Worm (Caenorhabditis elegans) whole organism, early embryonic: Measurements from ENCODE around the gene frpr-3.

Source experiments
- B0310.2 ChIP-seq: sonication (generic microtip); optimal IDR thresholded peaks from 2 replicates; lab custom pipeline; 2016; ENCODE audit warnings: mild to moderate bottlenecking, missing genetic modification characterization, missing compliant biosample characterization
- F13C5.2 ChIP-seq: sonication (generic microtip); optimal IDR thresholded peaks from 2 replicates; lab custom pipeline; 2017; ENCODE audit warnings: mild to moderate bottlenecking, missing genetic modification characterization, inconsistent platforms, missing compliant biosample characterization
- aly-1 ChIP-seq: sonication (generic microtip); optimal IDR thresholded peaks from 2 replicates; lab custom pipeline; 2016; ENCODE audit warnings: missing genetic modification characterization, missing compliant biosample characterization
- ama-1 ChIP-seq: fragments of 150-350 bp; optimal IDR thresholded peaks from 2 replicates; lab custom pipeline; 2014
- ceh-13 ChIP-seq: fragments of 200-800 bp; sonication (Bioruptor generic); optimal IDR thresholded peaks from 2 replicates; lab custom pipeline; 2018; ENCODE audit warnings: mild to moderate bottlenecking, missing genetic modification characterization, missing compliant biosample characterization
- ceh-36 ChIP-seq: sonication (generic microtip); optimal IDR thresholded peaks from 2 replicates; lab custom pipeline; 2016; ENCODE audit warnings: missing genetic modification characterization, inconsistent platforms, missing compliant biosample characterization
- ets-7 ChIP-seq: sonication (generic microtip); optimal IDR thresholded peaks from 2 replicates; lab custom pipeline; 2016; ENCODE audit warnings: missing genotype, missing genetic modification characterization, missing compliant biosample characterization
- flt-1 ChIP-seq: fragments of 200-800 bp; sonication (Bioruptor generic); IDR thresholded peaks from 2 replicates; pipeline ENCODE4 v1.3.6; 2022; ENCODE audit warnings: missing genetic modification characterization, missing compliant biosample characterization
- hmbx-1 ChIP-seq: sonication (generic microtip); optimal IDR thresholded peaks from 2 replicates; lab custom pipeline; 2016; ENCODE audit warnings: mild to moderate bottlenecking, missing genetic modification characterization, missing compliant biosample characterization
- pes-1 ChIP-seq: fragments of 200-800 bp; sonication (Bioruptor generic); IDR thresholded peaks from 2 replicates; pipeline ENCODE4 v1.3.6; 2022; ENCODE audit warnings: missing genetic modification reagents, missing genetic modification characterization, missing compliant biosample characterization
- scrt-1 ChIP-seq: fragments of 200-800 bp; sonication (Bioruptor generic); IDR thresholded peaks from 2 replicates; pipeline ENCODE4 v1.3.6; 2022; ENCODE audit warnings: missing genetic modification characterization, missing compliant biosample characterization
- tbx-11 ChIP-seq: fragments of 200-800 bp; sonication (Bioruptor generic); IDR thresholded peaks from 2 replicates; pipeline ENCODE4 v1.3.6; 2022; ENCODE audit warnings: missing genetic modification characterization, missing compliant biosample characterization
- tbx-37 ChIP-seq: fragments of 200-800 bp; sonication (Bioruptor generic); conservative IDR thresholded peaks from 2 replicates; pipeline ENCODE4 v1.3.6; 2022; ENCODE audit warnings: missing genetic modification reagents, missing genetic modification characterization, missing compliant biosample characterization
- tra-4 ChIP-seq: sonication (generic microtip); optimal IDR thresholded peaks from 2 replicates; lab custom pipeline; 2017; ENCODE audit warnings: missing genetic modification characterization, missing compliant biosample characterization

ce11 chrV:7810591-7810990 is 39.5 kb downstream of the frpr-3 start:
- TF ChIP-seq ets-7 (tag; lab: Kevin White, UChicago) (no peak), ama-1 (no peak), ceh-13 (no peak), tbx-37 (GFP tag; lab: Robert Waterston, UW) (no peak), tbx-11 (GFP tag; lab: Robert Waterston, UW) (no peak), ceh-36 (tag; lab: Kevin White, UChicago) (no peak), F13C5.2 (tag; lab: Kevin White, UChicago) (no peak), B0310.2 (no peak), flt-1 (GFP tag; lab: Robert Waterston, UW) (no peak), aly-1 (no peak), hmbx-1 (no peak), tra-4 (tag; lab: Kevin White, UChicago) (no peak), scrt-1 (no peak), pes-1 (no peak)
